Worm (Caenorhabditis elegans) whole organism, late embryonic: ENCODE data around the gene D2024.1.

Source experiments
- K09A11.1 ChIP-seq: sonication (generic microtip); optimal IDR thresholded peaks from 2 replicates; lab custom pipeline; 2017; ENCODE audit warnings: antibody characterized with exemption, mild to moderate bottlenecking, missing genetic modification characterization, missing compliant biosample characterization; ENCODE audit not compliant: insufficient read depth
- ama-1 ChIP-seq: fragments of 150-350 bp; optimal IDR thresholded peaks from 2 replicates; lab custom pipeline; 2014
- sdc-2 ChIP-seq: sonication (generic microtip); optimal IDR thresholded peaks from 2 replicates; lab custom pipeline; 2016; ENCODE audit warnings: missing genotype, missing genetic modification characterization, missing compliant biosample characterization

DNA sequence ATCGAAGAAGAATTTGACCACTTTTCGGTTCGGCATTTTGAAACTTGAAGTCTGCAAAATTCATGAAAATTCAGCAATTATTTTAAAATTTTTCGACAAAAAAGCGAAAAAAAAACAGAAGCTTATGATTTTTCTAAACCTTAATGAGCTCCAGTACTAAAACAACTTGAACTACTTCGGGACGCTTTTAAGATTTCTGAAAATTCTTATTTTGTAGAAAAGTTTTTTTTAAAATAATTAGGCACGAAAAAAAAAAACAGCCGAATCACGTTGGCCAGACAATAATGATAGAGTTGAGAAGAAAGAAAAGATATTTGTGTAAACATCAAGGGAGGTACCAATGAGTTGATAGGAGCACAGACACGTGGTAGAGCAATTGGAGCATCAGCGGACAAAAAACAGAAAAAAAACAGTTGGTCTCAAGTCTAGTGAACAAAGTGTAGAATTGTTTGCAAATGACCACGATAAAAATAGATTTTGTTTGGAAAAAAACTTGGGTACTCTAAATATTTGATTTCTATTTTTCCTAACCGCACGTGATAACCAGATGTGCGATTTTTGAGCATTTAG, 5.0 kb upstream of the D2024.1 start, which contains the start of gene gstk-2:
- no peak for TF ChIP-seq ama-1 (lab: Kevin White, UChicago)
- TF ChIP-seq K09A11.1 (tag; lab: Kevin White, UChicago), result no peak
- TF ChIP-seq sdc-2 (tag; lab: Kevin White, UChicago), result no peak
